Fruit fly (Drosophila melanogaster) whole organism, wandering third instar larva: ENCODE measurements around the gene CG14717.
A peak's percentile ranks its signal among the peaks of the same experiment; 100 is the strongest.

ENCODE experiments used
- Hnf4 ChIP-seq: fragments of 200-800 bp; sonication (Bioruptor generic); optimal IDR thresholded peaks from 2 replicates; lab custom pipeline; 2016; ENCODE audit warnings: missing biosample characterization, mild to moderate bottlenecking, missing genetic modification characterization
- Jra ChIP-seq: sonication (Bioruptor generic); optimal IDR thresholded peaks from 2 replicates; lab custom pipeline; 2016; ENCODE audit warnings: missing biosample characterization, missing genetic modification characterization
- N ChIP-seq: fragments of >200 bp; optimal IDR thresholded peaks from 2 replicates; lab custom pipeline; 2018; ENCODE audit warnings: missing biosample characterization, missing external identifiers, missing genetic modification characterization
- br ChIP-seq: fragments of 200-800 bp; sonication (Bioruptor generic); optimal IDR thresholded peaks from 2 replicates; lab custom pipeline; 2016; ENCODE audit warnings: missing biosample characterization, missing genetic modification characterization
- dl ChIP-seq, 2 experiments: fragments of 175-275, 200-275 bp in 1 of 2; fragments of 200-275 bp in 1 of 2; sonication (Bioruptor generic); optimal IDR thresholded peaks; lab custom pipeline; 2018; ENCODE audit warnings: mild to moderate bottlenecking in 2 of 2, missing biosample characterization in 2 of 2, missing genetic modification characterization in 2 of 2, moderate library complexity in 2 of 2; ENCODE audit not compliant: partially characterized antibody in 2 of 2, insufficient read depth in 1 of 2
- fru ChIP-seq: fragments of 200-800 bp; sonication (Bioruptor generic); optimal IDR thresholded peaks from 3 replicates; lab custom pipeline; 2016; ENCODE audit warnings: missing biosample characterization, mild to moderate bottlenecking, missing genetic modification characterization
- h ChIP-seq: fragments of 200-800 bp; sonication (Bioruptor generic); optimal IDR thresholded peaks from 3 replicates; lab custom pipeline; 2016; ENCODE audit warnings: missing biosample characterization, mild to moderate bottlenecking, missing genetic modification characterization
- psq ChIP-seq: fragments of 200-800 bp; sonication (Bioruptor generic); optimal IDR thresholded peaks from 3 replicates; lab custom pipeline; 2017; ENCODE audit warnings: missing biosample characterization, mild to moderate bottlenecking, missing genetic modification characterization, moderate library complexity
- sage ChIP-seq: fragments of 200-800 bp; sonication (Bioruptor generic); optimal IDR thresholded peaks from 2 replicates; lab custom pipeline; 2016; ENCODE audit warnings: missing biosample characterization, mild to moderate bottlenecking, missing genetic modification characterization
- usp ChIP-seq: fragments of >200 bp; optimal IDR thresholded peaks from 2 replicates; lab custom pipeline; 2017; ENCODE audit warnings: missing biosample characterization, missing genetic modification characterization

- no peak for TF ChIP-seq Jra (GFP tag; lab: Kevin White, UChicago)
- no peak for TF ChIP-seq psq (GFP tag; lab: Kevin White, UChicago)
- peak; percentile 43 for TF ChIP-seq h
- no peak for TF ChIP-seq sage
- TF ChIP-seq fru (GFP tag; lab: Kevin White, UChicago): no peak
- TF ChIP-seq N (GFP tag; lab: Kevin White, UChicago): no peak
- no peak for TF ChIP-seq usp
- TF ChIP-seq br (GFP tag; lab: Kevin White, UChicago): no peak
- TF ChIP-seq dl (GFP tag; optimal IDR thresholded peaks at IDR 0.05; lab: Kevin White, UChicago; ENCODE audit: insufficient read depth in 1 of 2, partially characterized antibody in 2 of 2): no peak
- no peak for TF ChIP-seq Hnf4 (GFP tag; lab: Kevin White, UChicago)
Observed at dm6 chr3R:11669017-11669953, 27.0 kb upstream of the CG14717 start.
